Worm (Caenorhabditis elegans) whole organism, late embryonic: ENCODE results near the gene srh-179.

Source experiments
- K02D7.2 ChIP-seq: sonication (generic microtip); optimal IDR thresholded peaks from 2 replicates; lab custom pipeline; 2017; ENCODE audit warnings: mild to moderate bottlenecking, missing genetic modification characterization, missing compliant biosample characterization
- ahr-1 ChIP-seq: sonication (generic microtip); optimal IDR thresholded peaks from 2 replicates; lab custom pipeline; 2016; ENCODE audit warnings: missing genetic modification characterization, missing compliant biosample characterization
- ama-1 ChIP-seq: fragments of 150-350 bp; optimal IDR thresholded peaks from 2 replicates; lab custom pipeline; 2014
- ceh-14 ChIP-seq: sonication (generic microtip); optimal IDR thresholded peaks from 2 replicates; lab custom pipeline; 2016; ENCODE audit warnings: missing genotype, missing genetic modification characterization, missing compliant biosample characterization
- ceh-2 ChIP-seq: sonication (generic microtip); optimal IDR thresholded peaks from 2 replicates; lab custom pipeline; 2016; ENCODE audit warnings: missing genotype, missing genetic modification characterization, missing compliant biosample characterization
- ceh-22 ChIP-seq: sonication (generic microtip); optimal IDR thresholded peaks from 2 replicates; lab custom pipeline; 2017; ENCODE audit warnings: missing biosample characterization, missing genetic modification characterization
- ceh-31 ChIP-seq: sonication (generic microtip); optimal IDR thresholded peaks from 2 replicates; lab custom pipeline; 2016; ENCODE audit warnings: missing genetic modification characterization, missing compliant biosample characterization
- ceh-34 ChIP-seq: sonication (generic microtip); optimal IDR thresholded peaks from 2 replicates; lab custom pipeline; 2016; ENCODE audit warnings: mild to moderate bottlenecking, missing genetic modification characterization, missing compliant biosample characterization
- ceh-48 ChIP-seq: sonication (generic microtip); optimal IDR thresholded peaks from 2 replicates; lab custom pipeline; 2016; ENCODE audit warnings: missing genetic modification characterization, inconsistent platforms, missing compliant biosample characterization
- ceh-6 ChIP-seq: fragments of 200-800 bp; sonication (Bioruptor generic); optimal IDR thresholded peaks from 2 replicates; lab custom pipeline; 2018; ENCODE audit warnings: mild to moderate bottlenecking, missing genetic modification characterization, missing compliant biosample characterization
- che-1 ChIP-seq: sonication (generic microtip); optimal IDR thresholded peaks from 2 replicates; lab custom pipeline; 2016; ENCODE audit warnings: mild to moderate bottlenecking, missing genetic modification characterization, missing compliant biosample characterization
- dve-1 ChIP-seq: sonication (generic microtip); optimal IDR thresholded peaks from 2 replicates; lab custom pipeline; 2017; ENCODE audit warnings: antibody characterized with exemption, mild to moderate bottlenecking, missing genetic modification characterization, missing compliant biosample characterization
- elt-2 ChIP-seq: sonication (generic microtip); optimal IDR thresholded peaks from 2 replicates; lab custom pipeline; 2016; ENCODE audit warnings: missing genetic modification reagents, missing genetic modification characterization, missing compliant biosample characterization
- eyg-1 ChIP-seq: sonication (generic microtip); optimal IDR thresholded peaks from 2 replicates; lab custom pipeline; 2016; ENCODE audit warnings: missing genotype, missing genetic modification characterization, missing compliant biosample characterization
- fax-1 ChIP-seq: sonication (generic microtip); optimal IDR thresholded peaks from 2 replicates; lab custom pipeline; 2016; ENCODE audit warnings: missing genotype, missing genetic modification characterization, missing compliant biosample characterization
- gmeb-2 ChIP-seq: sonication (generic microtip); optimal IDR thresholded peaks from 2 replicates; lab custom pipeline; 2016; ENCODE audit warnings: missing genetic modification characterization, inconsistent platforms, missing compliant biosample characterization
- hlh-30 ChIP-seq: sonication (generic microtip); optimal IDR thresholded peaks from 2 replicates; lab custom pipeline; 2017; ENCODE audit warnings: antibody characterized with exemption, missing genetic modification characterization, missing compliant biosample characterization; ENCODE audit not compliant: insufficient read depth
- hlh-8 ChIP-seq: sonication (generic microtip); optimal IDR thresholded peaks from 2 replicates; lab custom pipeline; 2016; ENCODE audit warnings: missing genotype, missing genetic modification characterization, missing compliant biosample characterization
- lin-11 ChIP-seq: fragments of 200-800 bp; sonication (Bioruptor generic); optimal IDR thresholded peaks from 2 replicates; lab custom pipeline; 2018; ENCODE audit warnings: mild to moderate bottlenecking, missing genetic modification characterization, missing compliant biosample characterization
- madf-2 ChIP-seq: sonication (generic microtip); optimal IDR thresholded peaks from 2 replicates; lab custom pipeline; 2017; ENCODE audit warnings: missing genetic modification characterization, missing compliant biosample characterization
- nfya-1 ChIP-seq: sonication (generic microtip); optimal IDR thresholded peaks from 2 replicates; lab custom pipeline; 2017; ENCODE audit warnings: missing genetic modification characterization, mild to moderate bottlenecking, missing compliant biosample characterization, antibody characterized with exemption, moderate library complexity
- nhr-232 ChIP-seq: sonication (generic microtip); optimal IDR thresholded peaks from 2 replicates; lab custom pipeline; 2016; ENCODE audit warnings: missing genetic modification characterization, missing compliant biosample characterization
- npax-4 ChIP-seq: sonication (generic microtip); optimal IDR thresholded peaks from 2 replicates; lab custom pipeline; 2016; ENCODE audit warnings: missing genetic modification characterization, missing compliant biosample characterization
- pag-3 ChIP-seq: sonication (generic microtip); optimal IDR thresholded peaks from 2 replicates; lab custom pipeline; 2016; ENCODE audit warnings: missing compliant biosample characterization, missing genetic modification characterization, borderline replicate concordance
- pha-4 ChIP-seq: fragments of 150-350 bp; optimal IDR thresholded peaks from 2 replicates; lab custom pipeline; 2018; ENCODE audit warnings: missing biosample characterization, missing genetic modification reagents, missing genetic modification characterization
- pqm-1 ChIP-seq: sonication (generic microtip); optimal IDR thresholded peaks from 2 replicates; lab custom pipeline; 2016; ENCODE audit warnings: missing genetic modification characterization, missing compliant biosample characterization
- ref-2 ChIP-seq: sonication (generic microtip); optimal IDR thresholded peaks from 2 replicates; lab custom pipeline; 2016; ENCODE audit warnings: missing genetic modification characterization, missing compliant biosample characterization
- sox-2 ChIP-seq: fragments of 200-800 bp; sonication (Bioruptor generic); IDR thresholded peaks from 2 replicates; pipeline ENCODE4 v1.3.6; 2022; ENCODE audit warnings: missing genetic modification reagents, missing genetic modification characterization, missing compliant biosample characterization
- sox-4 ChIP-seq: sonication (generic microtip); optimal IDR thresholded peaks from 2 replicates; lab custom pipeline; 2017; ENCODE audit warnings: mild to moderate bottlenecking, missing genetic modification characterization, inconsistent platforms, missing compliant biosample characterization
- tbx-2 ChIP-seq: sonication (generic microtip); optimal IDR thresholded peaks from 2 replicates; lab custom pipeline; 2016; ENCODE audit warnings: missing genetic modification characterization, missing compliant biosample characterization
- unc-42 ChIP-seq: sonication (generic microtip); optimal IDR thresholded peaks from 2 replicates; lab custom pipeline; 2016; ENCODE audit warnings: missing genotype, missing genetic modification characterization, missing compliant biosample characterization
- unc-55 ChIP-seq: sonication (generic microtip); optimal IDR thresholded peaks from 2 replicates; lab custom pipeline; 2017; ENCODE audit warnings: missing biosample characterization, missing genetic modification reagents, missing genetic modification characterization
- unc-86 ChIP-seq: sonication (generic microtip); optimal IDR thresholded peaks from 2 replicates; lab custom pipeline; 2016; ENCODE audit warnings: missing genetic modification characterization, missing compliant biosample characterization
- zip-5 ChIP-seq: sonication (generic microtip); optimal IDR thresholded peaks from 2 replicates; lab custom pipeline; 2016; ENCODE audit warnings: missing genetic modification characterization, missing compliant biosample characterization

srh-179 gene

DNA sequence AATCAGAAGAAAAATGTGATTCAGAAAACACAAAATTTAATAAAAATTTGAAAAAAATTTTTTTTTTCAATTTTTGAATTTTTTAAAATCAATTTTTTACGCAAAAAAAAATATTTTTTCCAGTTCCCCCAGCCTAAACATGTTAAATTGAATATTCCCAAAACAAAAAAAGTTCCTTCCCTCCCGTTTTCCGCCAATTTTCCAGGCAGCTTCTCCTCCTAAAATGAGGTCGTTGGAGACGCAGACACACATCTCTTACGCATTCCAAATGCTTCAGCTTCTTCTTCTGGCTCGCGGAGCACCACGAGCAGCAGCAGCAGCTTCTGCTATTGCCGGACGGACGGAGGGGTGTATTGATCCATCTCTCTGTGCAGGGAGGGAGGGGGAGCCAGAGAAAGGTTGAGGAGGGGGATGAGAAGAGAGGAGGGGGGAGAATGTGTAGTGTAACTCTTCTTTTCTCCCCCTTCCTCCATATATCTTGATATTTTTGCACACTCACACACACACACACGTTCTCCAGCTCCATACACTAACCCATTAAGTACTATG, 14.2 kb downstream of the srh-179 start (continued):
- TF ChIP-seq dve-1 (tag; lab: Kevin White, UChicago) (no peak), K02D7.2 (no peak), sox-4 (tag; lab: Kevin White, UChicago) (no peak), lin-11 (tag; lab: Kevin White, UChicago) (no peak), gmeb-2 (tag; lab: Kevin White, UChicago) (no peak), zip-5 (tag; lab: Kevin White, UChicago) (no peak), ceh-22 (no peak), ceh-31 (tag; lab: Kevin White, UChicago) (peak; percentile 29), elt-2 (tag; lab: Kevin White, UChicago) (no peak), unc-86 (peak; percentile 6), ref-2 (no peak), ceh-14 (no peak)
- TF ChIP-seq, all 69 proteins: peak for 7

DNA sequence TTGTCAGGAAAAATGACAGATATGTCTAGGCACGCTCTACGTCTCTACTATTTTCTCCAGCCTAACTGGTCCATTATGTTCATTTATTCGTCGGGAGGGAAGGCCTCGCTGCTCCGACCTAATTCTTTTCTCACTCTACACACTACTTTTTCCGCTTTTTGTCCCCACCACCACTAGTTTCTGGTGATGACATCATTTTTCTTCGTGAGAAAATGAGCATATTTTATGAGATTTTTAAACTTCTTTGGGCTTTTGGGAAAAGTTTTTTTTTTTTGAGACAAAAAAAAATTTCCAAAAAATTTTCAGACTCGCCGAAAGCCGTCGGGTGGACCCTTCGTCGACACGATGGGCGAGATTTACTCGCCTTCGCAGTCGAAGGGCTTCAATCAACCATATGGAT, 15.8 kb downstream of the srh-179 start, which contains the start of gene slo-1:
slo-1 (plus strand) TSS at position 301 of the 400 bp plus-strand sequence.
- TF ChIP-seq nfya-1 (tag; lab: Kevin White, UChicago) (no peak), tbx-2 (tag; lab: Kevin White, UChicago) (no peak), unc-55 (GFP tag; lab: Kevin White, UChicago) (no peak), unc-42 (tag; lab: Kevin White, UChicago) (peak; percentile 6)

DNA sequence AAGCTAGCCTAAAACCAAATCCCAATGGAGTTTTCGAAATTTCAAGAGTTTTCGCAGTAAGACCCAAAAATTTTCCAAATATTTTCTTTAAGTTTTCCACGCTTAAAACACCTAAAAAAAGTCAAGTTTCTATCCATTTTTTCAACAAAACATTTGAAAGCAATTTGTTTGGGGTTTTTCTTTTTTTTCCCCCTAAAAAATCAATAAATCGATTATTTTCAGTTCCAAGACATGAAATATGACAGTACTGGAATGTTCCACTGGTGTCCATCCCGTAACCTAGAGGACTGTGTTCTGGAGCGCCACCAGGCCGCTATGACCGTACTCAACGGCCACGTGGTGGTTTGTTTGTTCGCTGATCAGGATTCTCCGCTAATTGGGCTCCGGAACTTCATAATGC, 28.4 kb downstream of the srh-179 start:
- TF ChIP-seq ceh-48 (peak; percentile 14), ceh-2 (tag; lab: Kevin White, UChicago) (no peak), nhr-232 (tag; lab: Kevin White, UChicago) (no peak), ahr-1 (tag; lab: Kevin White, UChicago) (no peak)

- TF ChIP-seq ceh-6 (GFP tag; lab: Kevin White, UChicago) (no peak), sox-2 (no peak), che-1 (tag; lab: Kevin White, UChicago) (no peak), ceh-14 (no peak), pag-3 (tag; lab: Kevin White, UChicago) (peak; percentile 64)
These were observed 30.6 kb downstream of the srh-179 start for ce11 chrV:18506772-18507171.

DNA sequence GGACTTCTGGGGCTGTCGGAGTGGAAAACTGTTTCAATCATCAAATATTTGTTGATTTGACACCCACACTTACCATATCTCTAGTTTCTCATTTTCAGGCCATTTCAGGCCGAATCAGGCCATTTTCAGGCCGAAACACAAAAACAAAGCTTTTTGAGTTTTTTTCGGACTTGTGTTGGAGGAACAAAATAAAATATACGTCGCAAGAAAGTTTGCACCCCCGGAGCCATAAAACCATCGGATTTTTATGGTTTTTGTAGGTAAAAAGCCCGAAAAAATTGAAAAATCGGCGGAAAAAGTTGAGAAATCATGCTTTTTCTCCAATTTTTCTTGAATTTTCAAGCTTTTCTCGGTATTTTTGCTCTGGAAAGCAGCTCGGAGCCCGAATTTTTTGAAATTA, 32.4 kb downstream of the srh-179 start, which contains the start of gene Y51A2D.1:
Y51A2D.1 (plus strand) TSS at position 301 of the 400 bp plus-strand sequence.
- TF ChIP-seq tbx-2 (tag; lab: Kevin White, UChicago) = no peak
- TF ChIP-seq pha-4 = no peak
- no peak for TF ChIP-seq unc-42 (tag; lab: Kevin White, UChicago)
- no peak for TF ChIP-seq ref-2
- TF ChIP-seq K02D7.2 = no peak
- TF ChIP-seq ceh-34 (tag; lab: Kevin White, UChicago) = no peak
- TF ChIP-seq pqm-1 (tag; lab: Kevin White, UChicago) = no peak
- no peak for TF ChIP-seq hlh-30 (tag; lab: Kevin White, UChicago)
- TF ChIP-seq unc-86 = no peak
- no peak for TF ChIP-seq hlh-8
- no peak for TF ChIP-seq npax-4 (tag; lab: Kevin White, UChicago)
- TF ChIP-seq eyg-1 (tag; lab: Kevin White, UChicago) = no peak
- no peak for TF ChIP-seq nfya-1 (tag; lab: Kevin White, UChicago)
- no peak for TF ChIP-seq elt-2 (tag; lab: Kevin White, UChicago)
- no peak for TF ChIP-seq madf-2 (tag; lab: Kevin White, UChicago)
- TF ChIP-seq unc-55 (GFP tag; lab: Kevin White, UChicago) = no peak
- TF ChIP-seq ama-1 (lab: Kevin White, UChicago) = no peak
- no peak for TF ChIP-seq sox-4 (tag; lab: Kevin White, UChicago)
- no peak for TF ChIP-seq fax-1 (tag; lab: Kevin White, UChicago)
